Worm (Caenorhabditis elegans) whole organism, L3 larva: ENCODE measurements around the gene T28C6.5.

ENCODE experiments used
- ZK546.5 ChIP-seq: sonication (generic microtip); optimal IDR thresholded peaks from 2 replicates; lab custom pipeline; 2017; ENCODE audit warnings: missing biosample characterization, missing genetic modification characterization
- aly-2 ChIP-seq: fragments of 150-350 bp; optimal IDR thresholded peaks from 2 replicates; lab custom pipeline; 2014; ENCODE audit warnings: missing biosample characterization, missing genetic modification characterization
- ceh-16 ChIP-seq: sonication (generic microtip); optimal IDR thresholded peaks from 2 replicates; lab custom pipeline; 2017; ENCODE audit warnings: missing biosample characterization, missing genetic modification characterization
- ceh-28 ChIP-seq: fragments of 150-350 bp; optimal IDR thresholded peaks from 2 replicates; lab custom pipeline; 2014; ENCODE audit warnings: missing biosample characterization, missing genetic modification reagents, missing genetic modification characterization
- ceh-9 ChIP-seq: sonication (generic microtip); optimal IDR thresholded peaks from 2 replicates; lab custom pipeline; 2018; ENCODE audit warnings: missing biosample characterization, missing genetic modification characterization
- daf-12 ChIP-seq: fragments of 150-350 bp; optimal IDR thresholded peaks from 2 replicates; lab custom pipeline; 2014; ENCODE audit warnings: missing biosample characterization, missing genetic modification reagents, missing genetic modification characterization
- egl-27 ChIP-seq: sonication (generic microtip); optimal IDR thresholded peaks from 4 replicates; lab custom pipeline; 2017; ENCODE audit warnings: missing biosample characterization, missing genetic modification reagents, missing genetic modification characterization
- egl-5 ChIP-seq: fragments of 150-350 bp; optimal IDR thresholded peaks from 2 replicates; lab custom pipeline; 2017; ENCODE audit warnings: missing biosample characterization, missing genetic modification reagents, missing genetic modification characterization, inconsistent platforms
- elt-1 ChIP-seq: fragments of 150-350 bp; optimal IDR thresholded peaks from 2 replicates; lab custom pipeline; 2014; ENCODE audit warnings: missing biosample characterization, missing genetic modification characterization
- elt-2 ChIP-seq: sonication (generic microtip); optimal IDR thresholded peaks from 2 replicates; lab custom pipeline; 2016; ENCODE audit warnings: missing genetic modification reagents, mild to moderate bottlenecking, missing genetic modification characterization, missing compliant biosample characterization
- elt-3 ChIP-seq, 3 experiments: fragments of 150-350 bp in 1 of 3; sonication (generic microtip) in 2 of 3; optimal IDR thresholded peaks; 2 replicates in 2 of 3; 4 replicates in 1 of 3; lab custom pipeline; 2014 to 2017; ENCODE audit warnings: missing biosample characterization in 3 of 3, missing genetic modification characterization in 3 of 3
- eor-1 ChIP-seq, 2 experiments: fragments of 150-350 bp; optimal IDR thresholded peaks; 2 replicates each; lab custom pipeline; 2014 to 2018; ENCODE audit warnings: missing biosample characterization in 2 of 2, missing genetic modification characterization in 2 of 2
- hmg-11 ChIP-seq: sonication (generic microtip); optimal IDR thresholded peaks from 2 replicates; lab custom pipeline; 2016; ENCODE audit warnings: missing genetic modification characterization, missing compliant biosample characterization
- jun-1 ChIP-seq: fragments of 150-350 bp; optimal IDR thresholded peaks from 2 replicates; lab custom pipeline; 2014; ENCODE audit warnings: missing biosample characterization, missing genetic modification reagents, missing genetic modification characterization
- lin-15B ChIP-seq: fragments of 150-350 bp; optimal IDR thresholded peaks from 2 replicates; lab custom pipeline; 2014; ENCODE audit warnings: missing biosample characterization, missing genetic modification characterization
- lin-39 ChIP-seq: fragments of 150-350 bp; optimal IDR thresholded peaks from 2 replicates; lab custom pipeline; 2018; ENCODE audit warnings: missing biosample characterization, missing genetic modification reagents, missing genetic modification characterization
- lsy-12 ChIP-seq: sonication (generic microtip); optimal IDR thresholded peaks from 2 replicates; lab custom pipeline; 2016; ENCODE audit warnings: mild to moderate bottlenecking, missing genetic modification characterization, missing compliant biosample characterization
- mdl-1 ChIP-seq: fragments of 150-350 bp; optimal IDR thresholded peaks from 2 replicates; lab custom pipeline; 2014; ENCODE audit warnings: missing biosample characterization, missing genetic modification characterization
- mml-1 ChIP-seq: fragments of 150-350 bp; sonication (generic microtip); optimal IDR thresholded peaks from 3 replicates; lab custom pipeline; 2014; ENCODE audit warnings: missing biosample characterization, missing genetic modification characterization
- nfya-1 ChIP-seq: sonication (generic microtip); optimal IDR thresholded peaks from 2 replicates; lab custom pipeline; 2017; ENCODE audit warnings: missing genetic modification characterization, mild to moderate bottlenecking, missing compliant biosample characterization, antibody characterized with exemption, moderate library complexity; ENCODE audit not compliant: insufficient read depth
- nhr-11 ChIP-seq: fragments of 150-350 bp; optimal IDR thresholded peaks from 2 replicates; lab custom pipeline; 2014; ENCODE audit warnings: missing biosample characterization, missing genetic modification characterization
- nhr-12 ChIP-seq: fragments of 150-350 bp; optimal IDR thresholded peaks from 2 replicates; lab custom pipeline; 2014; ENCODE audit warnings: missing biosample characterization, missing genetic modification characterization
- nhr-23 ChIP-seq: fragments of 150-350 bp; optimal IDR thresholded peaks from 2 replicates; lab custom pipeline; 2014; ENCODE audit warnings: missing biosample characterization, missing genetic modification reagents, missing genetic modification characterization
- nhr-237 ChIP-seq: fragments of 150-350 bp; optimal IDR thresholded peaks from 2 replicates; lab custom pipeline; 2014; ENCODE audit warnings: missing biosample characterization, missing genetic modification characterization
- nhr-25 ChIP-seq: sonication (generic microtip); optimal IDR thresholded peaks from 2 replicates; lab custom pipeline; 2017; ENCODE audit warnings: missing biosample characterization, missing genetic modification characterization
- nhr-28 ChIP-seq: fragments of 150-350 bp; optimal IDR thresholded peaks from 2 replicates; lab custom pipeline; 2014; ENCODE audit warnings: missing biosample characterization, missing genetic modification characterization
- nhr-43 ChIP-seq: sonication (generic microtip); optimal IDR thresholded peaks from 2 replicates; lab custom pipeline; 2016; ENCODE audit warnings: mild to moderate bottlenecking, missing genetic modification characterization, missing compliant biosample characterization; ENCODE audit not compliant: poor library complexity, severe bottlenecking
- nhr-67 ChIP-seq: fragments of 150-350 bp; optimal IDR thresholded peaks from 2 replicates; lab custom pipeline; 2014; ENCODE audit warnings: missing biosample characterization, missing genetic modification characterization
- nhr-76 ChIP-seq: fragments of 150-350 bp; sonication (generic microtip); optimal IDR thresholded peaks from 5 replicates; lab custom pipeline; 2014; ENCODE audit warnings: missing biosample characterization, missing genetic modification characterization
- pha-4 ChIP-seq: fragments of 150-350 bp; optimal IDR thresholded peaks from 2 replicates; lab custom pipeline; 2014; ENCODE audit warnings: missing biosample characterization, missing genetic modification reagents, missing genetic modification characterization
- pqm-1 ChIP-seq: fragments of 150-350 bp; optimal IDR thresholded peaks from 2 replicates; lab custom pipeline; 2017; ENCODE audit warnings: missing biosample characterization, missing genetic modification characterization, inconsistent platforms
- sea-2 ChIP-seq: fragments of 150-350 bp; sonication (generic microtip); optimal IDR thresholded peaks from 4 replicates; lab custom pipeline; 2014; ENCODE audit warnings: missing biosample characterization, missing genetic modification reagents, missing genetic modification characterization
- skn-1 ChIP-seq: fragments of 150-350 bp; optimal IDR thresholded peaks from 2 replicates; lab custom pipeline; 2014; ENCODE audit warnings: missing biosample characterization, missing genetic modification characterization
- tbx-2 ChIP-seq: sonication (generic microtip); optimal IDR thresholded peaks from 2 replicates; lab custom pipeline; 2016; ENCODE audit warnings: mild to moderate bottlenecking, missing genetic modification characterization, missing compliant biosample characterization
- unc-39 ChIP-seq: sonication (generic microtip); optimal IDR thresholded peaks from 4 replicates; lab custom pipeline; 2017; ENCODE audit warnings: missing biosample characterization, missing genetic modification characterization
- zag-1 ChIP-seq: fragments of 150-350 bp; optimal IDR thresholded peaks from 2 replicates; lab custom pipeline; 2014; ENCODE audit warnings: missing biosample characterization, missing genetic modification characterization
- ztf-11 ChIP-seq: fragments of 150-350 bp; optimal IDR thresholded peaks from 2 replicates; lab custom pipeline; 2014; ENCODE audit warnings: missing biosample characterization, missing genetic modification characterization
- ztf-4 ChIP-seq: fragments of 150-350 bp; optimal IDR thresholded peaks from 2 replicates; lab custom pipeline; 2014; ENCODE audit warnings: missing biosample characterization, missing genetic modification characterization

Gene T28C6.5

DNA sequence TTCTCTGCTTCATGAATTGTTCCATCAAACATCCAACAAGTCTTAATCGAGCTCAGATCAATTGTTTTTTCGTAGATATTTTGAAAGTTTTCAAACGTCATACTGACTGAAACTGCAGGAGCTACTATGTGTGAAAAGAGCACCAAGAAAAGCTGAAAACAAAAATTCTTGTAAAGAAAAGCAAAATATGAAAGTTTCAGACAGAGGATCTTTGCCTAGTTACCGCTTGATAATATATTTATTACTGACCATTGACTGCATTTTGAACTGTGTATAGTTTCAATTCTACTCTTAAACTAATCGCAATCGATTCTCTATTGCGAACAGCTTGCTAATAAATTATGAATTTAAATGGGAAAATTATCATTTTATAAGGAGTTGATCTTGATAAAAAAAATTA, 23.0 kb upstream of the T28C6.5 start, which contains the start of gene clec-182:
TSS of gene clec-182 (minus strand) at position 101 of the 400 bp plus-strand sequence.
- no peak for TF ChIP-seq mdl-1 (tag; lab: Kevin White, UChicago)
- TF ChIP-seq nfya-1 (tag; lab: Kevin White, UChicago): no peak
- TF ChIP-seq ceh-16: no peak
- TF ChIP-seq sea-2: no peak
- no peak for TF ChIP-seq hmg-11 (tag; lab: Kevin White, UChicago)
- no peak for TF ChIP-seq lin-39 (tag; lab: Kevin White, UChicago)
- no peak for TF ChIP-seq unc-39 (tag; lab: Kevin White, UChicago)
- no peak for TF ChIP-seq ceh-28 (tag; lab: Kevin White, UChicago)
- TF ChIP-seq zag-1: no peak
- no peak for TF ChIP-seq nhr-43 (tag; lab: Kevin White, UChicago)

DNA sequence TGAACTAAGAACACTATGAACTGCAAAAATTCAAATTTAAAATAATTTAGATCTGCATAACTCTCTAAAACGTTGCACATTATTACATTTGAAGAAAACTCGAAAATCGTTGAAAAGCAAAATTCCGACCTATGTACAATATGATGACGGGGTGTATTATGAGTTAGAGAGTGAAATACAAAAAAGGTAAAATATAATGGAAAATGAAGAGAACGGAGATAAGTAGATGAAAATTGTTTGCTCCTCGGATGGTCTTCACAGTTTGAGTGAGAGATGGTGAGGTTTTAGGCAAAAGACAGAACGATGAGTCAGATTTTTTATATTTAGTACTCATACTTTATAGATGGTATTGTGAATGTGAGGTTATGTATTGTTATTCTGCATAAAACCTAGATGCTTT, 13.9 kb upstream of the T28C6.5 start:
- no peak for TF ChIP-seq lin-15B (tag; lab: Kevin White, UChicago)
- TF ChIP-seq nfya-1 (tag; lab: Kevin White, UChicago): no peak
- TF ChIP-seq pqm-1 (tag; lab: Kevin White, UChicago): peak; percentile 65
- no peak for TF ChIP-seq tbx-2
- TF ChIP-seq pha-4: peak; percentile 75
- no peak for TF ChIP-seq ztf-4 (tag; lab: Kevin White, UChicago)
- no peak for TF ChIP-seq nhr-11 (tag; lab: Kevin White, UChicago)
- TF ChIP-seq egl-27 (tag; lab: Kevin White, UChicago): no peak

DNA sequence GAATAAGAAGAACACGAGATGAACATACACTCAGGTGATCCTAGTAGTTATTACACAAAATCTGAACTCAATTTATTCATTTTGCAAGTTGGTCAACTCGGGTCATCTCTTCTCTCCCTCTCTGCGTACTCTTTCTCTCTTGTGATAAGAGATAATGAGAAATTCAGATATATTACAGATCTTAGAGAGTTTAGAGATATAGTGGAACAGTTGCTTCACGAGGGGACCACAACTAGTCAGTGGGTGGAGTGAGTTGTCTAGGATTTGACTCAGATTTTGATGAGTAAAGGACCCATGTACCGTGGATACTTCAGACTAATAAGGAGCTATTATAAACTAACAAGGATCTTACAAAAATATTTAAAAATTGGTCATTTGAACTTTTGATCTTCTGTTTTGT, 7.6 kb upstream of the T28C6.5 start, which contains the start of gene exc-5:
TSS of gene exc-5 (minus strand) at position 57 of the 400 bp plus-strand sequence.
- TF ChIP-seq elt-1 (tag; lab: Kevin White, UChicago): no peak
- TF ChIP-seq nhr-237 (tag; lab: Kevin White, UChicago): no peak
- no peak for TF ChIP-seq aly-2 (tag; lab: Kevin White, UChicago)
- TF ChIP-seq nhr-11 (tag; lab: Kevin White, UChicago): no peak
- no peak for TF ChIP-seq nhr-23
- no peak for TF ChIP-seq pqm-1 (tag; lab: Kevin White, UChicago)
- TF ChIP-seq egl-27 (tag; lab: Kevin White, UChicago): no peak
- no peak for TF ChIP-seq nhr-67 (tag; lab: Kevin White, UChicago)
- TF ChIP-seq ZK546.5: no peak
- no peak for TF ChIP-seq nhr-25 (tag; lab: Kevin White, UChicago)

DNA sequence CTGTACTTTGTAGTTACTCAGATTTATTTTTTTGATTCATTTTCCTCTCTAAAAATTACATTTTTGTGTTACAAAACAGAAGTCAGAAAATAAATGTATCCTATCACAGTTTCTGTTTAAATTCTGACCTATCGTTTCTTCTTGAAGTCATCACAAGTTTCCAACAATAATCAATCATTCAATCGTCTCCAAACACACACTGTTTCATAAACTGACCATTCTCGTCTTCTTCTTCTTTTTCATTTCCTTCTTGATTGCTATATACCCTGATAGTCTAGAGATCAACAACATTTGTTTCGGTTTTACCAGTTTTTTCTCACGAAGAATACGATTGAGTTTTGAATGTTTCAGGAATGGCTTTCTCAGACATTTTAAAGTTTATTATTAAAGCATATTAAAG, 6.1 kb upstream of the T28C6.5 start:
- peak; percentile 66 for TF ChIP-seq nhr-23
- no peak for TF ChIP-seq mml-1 (tag; lab: Kevin White, UChicago)
- TF ChIP-seq elt-3 (tag; optimal IDR thresholded peaks at IDR 0.05; lab: Kevin White, UChicago): peak in 1 of 3 experiments; percentile 48
- TF ChIP-seq nhr-43 (tag; lab: Kevin White, UChicago): peak; percentile 2
- no peak for TF ChIP-seq ceh-9

DNA sequence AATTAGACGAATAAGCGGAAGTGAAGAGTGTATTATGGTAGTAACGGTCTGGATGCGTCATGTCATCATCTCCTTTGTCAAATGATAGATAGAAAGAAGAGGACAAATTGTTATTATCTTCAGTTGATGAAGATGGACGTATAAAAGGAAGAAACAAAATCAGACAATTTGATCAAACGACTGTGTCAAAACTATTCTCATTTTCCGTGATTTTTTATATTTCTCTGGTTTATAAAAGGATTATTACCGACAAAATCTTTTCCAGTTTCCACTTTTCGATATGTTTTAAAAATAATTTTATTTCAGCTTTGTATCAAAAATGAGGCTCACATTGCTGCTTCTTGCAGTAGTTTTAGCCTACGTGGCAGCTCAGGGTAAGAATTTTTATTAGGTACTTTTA, 5.2 kb upstream of the T28C6.5 start, which contains the start of gene grsp-2:
TSS of gene grsp-2 (plus strand) at position 301 of the 400 bp plus-strand sequence.
- TF ChIP-seq ztf-11: no peak
- TF ChIP-seq nhr-25 (tag; lab: Kevin White, UChicago): no peak
- TF ChIP-seq nhr-12 (tag; lab: Kevin White, UChicago): no peak
- no peak for TF ChIP-seq aly-2 (tag; lab: Kevin White, UChicago)
- TF ChIP-seq nhr-76 (tag; lab: Kevin White, UChicago): no peak
- no peak for TF ChIP-seq jun-1 (tag; lab: Kevin White, UChicago)
- TF ChIP-seq skn-1 (tag; lab: Kevin White, UChicago): no peak
- no peak for TF ChIP-seq elt-3 (tag; optimal IDR thresholded peaks at IDR 0.05; lab: Kevin White, UChicago)
- no peak for TF ChIP-seq lsy-12
- TF ChIP-seq ceh-9: no peak

DNA sequence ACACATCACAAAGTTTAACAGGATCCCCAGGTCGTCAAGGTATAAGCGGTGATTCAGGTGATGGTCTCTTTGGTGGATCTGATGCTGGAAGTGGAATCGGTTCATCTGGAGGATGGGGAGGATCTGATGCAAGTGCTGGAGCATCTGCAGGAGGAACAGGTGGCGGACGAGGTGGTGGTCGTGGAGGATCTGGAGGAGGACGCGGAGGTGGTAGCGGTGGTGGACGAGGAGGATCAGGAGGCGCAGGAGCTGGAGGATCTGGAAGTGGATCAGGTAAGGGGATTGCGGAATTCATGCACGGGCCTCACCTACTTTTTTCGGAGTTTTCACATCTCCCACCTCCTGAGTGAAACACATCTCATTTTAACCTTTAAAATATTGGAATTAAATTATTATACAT, 4.6 kb upstream of the T28C6.5 start:
- no peak for TF ChIP-seq egl-5 (tag; lab: Kevin White, UChicago)
- TF ChIP-seq lin-39 (tag; lab: Kevin White, UChicago): no peak
- no peak for TF ChIP-seq elt-3 (tag; optimal IDR thresholded peaks at IDR 0.05; lab: Kevin White, UChicago)
- TF ChIP-seq ceh-16: no peak
- no peak for TF ChIP-seq nhr-76 (tag; lab: Kevin White, UChicago)
- TF ChIP-seq nhr-43 (tag; lab: Kevin White, UChicago): no peak
- no peak for TF ChIP-seq eor-1 (tag; optimal IDR thresholded peaks at IDR 0.05; lab: Kevin White, UChicago)
- TF ChIP-seq unc-39 (tag; lab: Kevin White, UChicago): no peak
- TF ChIP-seq tbx-2: no peak
- no peak for TF ChIP-seq nhr-25 (tag; lab: Kevin White, UChicago)
- no peak for TF ChIP-seq nhr-28 (tag; lab: Kevin White, UChicago)
- no peak for TF ChIP-seq pha-4
- no peak for TF ChIP-seq daf-12 (tag; lab: Kevin White, UChicago)
- TF ChIP-seq ztf-4 (tag; lab: Kevin White, UChicago): no peak
- TF ChIP-seq jun-1 (tag; lab: Kevin White, UChicago): no peak
- no peak for TF ChIP-seq pqm-1 (tag; lab: Kevin White, UChicago)
- TF ChIP-seq nhr-67 (tag; lab: Kevin White, UChicago): no peak
- TF ChIP-seq nhr-11 (tag; lab: Kevin White, UChicago): no peak
- TF ChIP-seq ceh-9: no peak
- TF ChIP-seq elt-2 (tag; lab: Kevin White, UChicago): no peak
